Worm (Caenorhabditis elegans): ENCODE measurements around the gene K10G6.9.
A peak's percentile ranks its signal among the peaks of the same experiment; 100 is the strongest.

Gene K10G6.9

ce11 chrII:3952967-3953366 lies 19.1 kb upstream of the K10G6.9 start:
- no peak for TF ChIP-seq hmbx-1 (tag; optimal IDR thresholded peaks at IDR 0.05)
- no peak for TF ChIP-seq tbx-11 (GFP tag; IDR thresholded peaks at IDR 0.05)
- TF ChIP-seq aly-1 (tag; optimal IDR thresholded peaks at IDR 0.05): no peak
- no peak for TF ChIP-seq pes-1 (GFP tag; IDR thresholded peaks at IDR 0.05)
- no peak for TF ChIP-seq B0310.2 (tag; optimal IDR thresholded peaks at IDR 0.05)
- no peak for TF ChIP-seq ceh-13 (GFP tag; optimal IDR thresholded peaks at IDR 0.05)
- TF ChIP-seq ets-7 (tag; optimal IDR thresholded peaks at IDR 0.05): no peak
- TF ChIP-seq hmg-4 (GFP tag; optimal IDR thresholded peaks at IDR 0.05): no peak
- TF ChIP-seq tbx-37 (GFP tag; conservative IDR thresholded peaks at IDR 0.05): no peak
- no peak for TF ChIP-seq flt-1 (GFP tag; IDR thresholded peaks at IDR 0.05)
- no peak for TF ChIP-seq sea-1 (GFP tag; conservative IDR thresholded peaks at IDR 0.05)
- TF ChIP-seq F13C5.2 (tag; optimal IDR thresholded peaks at IDR 0.05): no peak
- TF ChIP-seq tra-4 (tag; optimal IDR thresholded peaks at IDR 0.05): no peak
- no peak for TF ChIP-seq ceh-36 (tag; optimal IDR thresholded peaks at IDR 0.05)
- no peak for TF ChIP-seq scrt-1 (GFP tag; IDR thresholded peaks at IDR 0.05)
- TF ChIP-seq hnd-1 (tag; optimal IDR thresholded peaks at IDR 0.05): no peak

- TF ChIP-seq pes-1 (GFP tag; IDR thresholded peaks at IDR 0.05) (no peak), scrt-1 (GFP tag; IDR thresholded peaks at IDR 0.05) (no peak), tbx-11 (GFP tag; IDR thresholded peaks at IDR 0.05) (no peak), ceh-13 (GFP tag; optimal IDR thresholded peaks at IDR 0.05) (no peak), hnd-1 (tag; optimal IDR thresholded peaks at IDR 0.05) (no peak), flt-1 (GFP tag; IDR thresholded peaks at IDR 0.05) (no peak), ceh-36 (tag; optimal IDR thresholded peaks at IDR 0.05) (no peak)
These were observed 18.0 kb upstream of the K10G6.9 start for ce11 chrII:3954018-3954417.

ce11 chrII:3954838-3955237 lies 17.2 kb upstream of the K10G6.9 start:
- TF ChIP-seq hmbx-1 (tag; optimal IDR thresholded peaks at IDR 0.05) (no peak), tbx-37 (GFP tag; conservative IDR thresholded peaks at IDR 0.05) (no peak), tra-4 (tag; optimal IDR thresholded peaks at IDR 0.05) (no peak), aly-1 (tag; optimal IDR thresholded peaks at IDR 0.05) (no peak), ceh-36 (tag; optimal IDR thresholded peaks at IDR 0.05) (no peak), scrt-1 (GFP tag; IDR thresholded peaks at IDR 0.05) (no peak), hmg-4 (GFP tag; optimal IDR thresholded peaks at IDR 0.05) (no peak), ets-7 (tag; optimal IDR thresholded peaks at IDR 0.05) (no peak), ceh-13 (GFP tag; optimal IDR thresholded peaks at IDR 0.05) (no peak), tbx-11 (GFP tag; IDR thresholded peaks at IDR 0.05) (no peak), flt-1 (GFP tag; IDR thresholded peaks at IDR 0.05) (no peak), hnd-1 (tag; optimal IDR thresholded peaks at IDR 0.05) (no peak), pes-1 (GFP tag; IDR thresholded peaks at IDR 0.05) (no peak), ama-1 (optimal IDR thresholded peaks at IDR 0.05) (no peak), F13C5.2 (tag; optimal IDR thresholded peaks at IDR 0.05) (no peak)

ce11 chrII:3955938-3956337 lies 16.1 kb upstream of the K10G6.9 start:
- TF ChIP-seq tbx-11 (GFP tag; IDR thresholded peaks at IDR 0.05): no peak
- peak; percentile 42 for TF ChIP-seq ets-7 (tag; optimal IDR thresholded peaks at IDR 0.05)
- TF ChIP-seq ama-1 (optimal IDR thresholded peaks at IDR 0.05): no peak
- TF ChIP-seq hmbx-1 (tag; optimal IDR thresholded peaks at IDR 0.05): no peak
- no peak for TF ChIP-seq F13C5.2 (tag; optimal IDR thresholded peaks at IDR 0.05)
- TF ChIP-seq hmg-4 (GFP tag; optimal IDR thresholded peaks at IDR 0.05): no peak
- no peak for TF ChIP-seq B0310.2 (tag; optimal IDR thresholded peaks at IDR 0.05)
- TF ChIP-seq flt-1 (GFP tag; IDR thresholded peaks at IDR 0.05): no peak
- no peak for TF ChIP-seq scrt-1 (GFP tag; IDR thresholded peaks at IDR 0.05)
- no peak for TF ChIP-seq tra-4 (tag; optimal IDR thresholded peaks at IDR 0.05)
- TF ChIP-seq pes-1 (GFP tag; IDR thresholded peaks at IDR 0.05): no peak
- TF ChIP-seq tbx-37 (GFP tag; conservative IDR thresholded peaks at IDR 0.05): no peak
- TF ChIP-seq aly-1 (tag; optimal IDR thresholded peaks at IDR 0.05): peak; percentile 8
- TF ChIP-seq sea-1 (GFP tag; conservative IDR thresholded peaks at IDR 0.05): no peak
- TF ChIP-seq ceh-36 (tag; optimal IDR thresholded peaks at IDR 0.05): no peak
- TF ChIP-seq ceh-13 (GFP tag; optimal IDR thresholded peaks at IDR 0.05): no peak
- TF ChIP-seq hnd-1 (tag; optimal IDR thresholded peaks at IDR 0.05): no peak

ce11 chrII:3956744-3957143 lies 15.3 kb upstream of the K10G6.9 start:
- TF ChIP-seq ama-1 (optimal IDR thresholded peaks at IDR 0.05) (no peak), ets-7 (tag; optimal IDR thresholded peaks at IDR 0.05) (no peak), ceh-36 (tag; optimal IDR thresholded peaks at IDR 0.05) (no peak), pes-1 (GFP tag; IDR thresholded peaks at IDR 0.05) (no peak), tra-4 (tag; optimal IDR thresholded peaks at IDR 0.05) (no peak), ceh-13 (GFP tag; optimal IDR thresholded peaks at IDR 0.05) (no peak), F13C5.2 (tag; optimal IDR thresholded peaks at IDR 0.05) (no peak), tbx-37 (GFP tag; conservative IDR thresholded peaks at IDR 0.05) (no peak)

ce11 chrII:3957455-3958212 lies 14.4 kb upstream of the K10G6.9 start:
- no peak; the same call in 1 of the 2 replicates for TF ChIP-seq tbx-37 (GFP tag; conservative IDR thresholded peaks at IDR 0.05)
- peak; percentile 32 for TF ChIP-seq B0310.2 (tag; optimal IDR thresholded peaks at IDR 0.05)
- peak; percentile 84 for TF ChIP-seq ceh-36 (tag; optimal IDR thresholded peaks at IDR 0.05)

- TF ChIP-seq tbx-37 (GFP tag; conservative IDR thresholded peaks at IDR 0.05): no peak
- TF ChIP-seq F13C5.2 (tag; optimal IDR thresholded peaks at IDR 0.05): peak; percentile 3
- TF ChIP-seq pes-1 (GFP tag; IDR thresholded peaks at IDR 0.05): 0 out of 2 replicates have a peak, but pooled peaks have one; percentile 6
- TF ChIP-seq hmg-4 (GFP tag; optimal IDR thresholded peaks at IDR 0.05): peak; percentile 11
- no peak for TF ChIP-seq hmbx-1 (tag; optimal IDR thresholded peaks at IDR 0.05)
These were observed 13.3 kb upstream of the K10G6.9 start for ce11 chrII:3958673-3959299.
